Fruit fly (Drosophila melanogaster) whole organism, prepupa: ENCODE results near the gene CG31612.

Source experiments
- CG11294 ChIP-seq: fragments of 200-800 bp; sonication (Bioruptor generic); IDR thresholded peaks from 2 replicates; pipeline ENCODE4 v1.3.6; 2022; ENCODE audit warnings: missing biosample characterization, missing genetic modification characterization
- CG16779 ChIP-seq: fragments of 200-800 bp; sonication (Bioruptor generic); optimal IDR thresholded peaks from 3 replicates; lab custom pipeline; 2017; ENCODE audit warnings: missing biosample characterization, mild to moderate bottlenecking, missing genetic modification characterization
- CG32006 ChIP-seq: fragments of 200-800 bp; sonication (Bioruptor generic); optimal IDR thresholded peaks from 3 replicates; lab custom pipeline; 2017; ENCODE audit warnings: missing biosample characterization, mild to moderate bottlenecking, missing genetic modification characterization
- CG34406 ChIP-seq: fragments of 200-800 bp; sonication (Bioruptor generic); optimal IDR thresholded peaks from 3 replicates; lab custom pipeline; 2016; ENCODE audit warnings: missing biosample characterization, missing genetic modification characterization
- CG3919 ChIP-seq: fragments of 200-800 bp; sonication (Bioruptor generic); optimal IDR thresholded peaks from 3 replicates; lab custom pipeline; 2016; ENCODE audit warnings: missing biosample characterization, missing genetic modification characterization
- CG6163 ChIP-seq: fragments of 200-800 bp; sonication (Bioruptor generic); IDR thresholded peaks from 3 replicates; pipeline ENCODE4 v1.3.6; 2022; ENCODE audit warnings: missing biosample characterization, missing genetic modification characterization
- CG7368 ChIP-seq: fragments of 200-800 bp; sonication (Bioruptor generic); optimal IDR thresholded peaks from 3 replicates; lab custom pipeline; 2016; ENCODE audit warnings: missing biosample characterization, missing genetic modification characterization
- Ets96B ChIP-seq: fragments of 200-800 bp; optimal IDR thresholded peaks from 2 replicates; lab custom pipeline; 2019; ENCODE audit warnings: missing biosample characterization, mild to moderate bottlenecking, missing genetic modification characterization, moderate library complexity
- Hr38 ChIP-seq: sonication (Bioruptor generic); optimal IDR thresholded peaks from 2 replicates; lab custom pipeline; 2016; ENCODE audit warnings: missing biosample characterization, missing genetic modification characterization
- Hr4 ChIP-seq: fragments of 200-800 bp; sonication (Bioruptor generic); optimal IDR thresholded peaks from 3 replicates; lab custom pipeline; 2016; ENCODE audit warnings: missing biosample characterization, missing genetic modification characterization
- Met ChIP-seq: fragments of 200-800 bp; sonication (Bioruptor generic); optimal IDR thresholded peaks from 3 replicates; lab custom pipeline; 2016; ENCODE audit warnings: missing biosample characterization, missing genetic modification characterization
- OdsH ChIP-seq: fragments of 200-800 bp; sonication (Bioruptor generic); optimal IDR thresholded peaks from 3 replicates; lab custom pipeline; 2016; ENCODE audit warnings: missing biosample characterization, missing genetic modification characterization
- Sox102F ChIP-seq: fragments of 200-800 bp; sonication (Bioruptor generic); optimal IDR thresholded peaks from 2 replicates; lab custom pipeline; 2016; ENCODE audit warnings: missing biosample characterization, mild to moderate bottlenecking, missing genetic modification characterization
- dsx ChIP-seq: fragments of 200-800 bp; optimal IDR thresholded peaks from 3 replicates; lab custom pipeline; 2019; ENCODE audit warnings: missing biosample characterization, mild to moderate bottlenecking, missing genetic modification characterization, moderate library complexity; ENCODE audit not compliant: poor library complexity, severe bottlenecking

DNA sequence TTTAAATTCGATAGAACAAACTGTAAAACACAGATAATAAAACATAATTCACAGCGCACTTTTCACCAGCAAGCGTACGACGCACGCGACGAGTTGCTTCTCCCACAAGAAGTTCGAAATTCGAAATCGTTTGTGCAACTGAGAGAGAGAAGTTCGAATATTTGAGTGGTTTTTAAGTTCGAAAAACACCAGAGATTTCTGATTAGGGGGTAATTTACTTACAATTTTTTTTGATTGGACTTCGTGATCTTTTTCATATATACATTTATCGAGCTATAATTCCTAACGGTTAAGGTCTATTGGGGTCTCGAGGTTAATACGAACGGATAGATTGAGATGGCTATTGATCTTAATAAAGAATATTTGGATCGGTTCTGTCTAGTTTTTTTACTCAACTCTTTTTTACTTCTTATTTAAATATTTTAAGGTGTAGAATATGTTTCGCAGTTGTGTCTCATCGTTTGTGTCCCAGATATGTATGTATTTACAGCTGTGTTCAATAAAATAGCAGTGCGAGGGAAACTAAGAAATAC is at the start of gene CG31612:
- TF ChIP-seq CG3919 (GFP tag; lab: Kevin White, UChicago) (no peak), Sox102F (no peak), CG32006 (GFP tag; lab: Kevin White, UChicago) (no peak), Hr38 (no peak), CG6163 (no peak), Ets96B (tag; lab: Kevin White, UChicago) (no peak), CG7368 (GFP tag; lab: Kevin White, UChicago) (no peak), CG11294 (GFP tag; lab: Robert Waterston, UW) (no peak), CG16779 (tag; lab: Kevin White, UChicago) (no peak), CG34406 (GFP tag; lab: Kevin White, UChicago) (no peak), OdsH (no peak), Hr4 (no peak), Met (GFP tag; lab: Kevin White, UChicago) (no peak), dsx (GFP tag; lab: Kevin White, UChicago) (no peak)
